Worm (Caenorhabditis elegans): ENCODE data around the gene Y43F4B.10.

DNA sequence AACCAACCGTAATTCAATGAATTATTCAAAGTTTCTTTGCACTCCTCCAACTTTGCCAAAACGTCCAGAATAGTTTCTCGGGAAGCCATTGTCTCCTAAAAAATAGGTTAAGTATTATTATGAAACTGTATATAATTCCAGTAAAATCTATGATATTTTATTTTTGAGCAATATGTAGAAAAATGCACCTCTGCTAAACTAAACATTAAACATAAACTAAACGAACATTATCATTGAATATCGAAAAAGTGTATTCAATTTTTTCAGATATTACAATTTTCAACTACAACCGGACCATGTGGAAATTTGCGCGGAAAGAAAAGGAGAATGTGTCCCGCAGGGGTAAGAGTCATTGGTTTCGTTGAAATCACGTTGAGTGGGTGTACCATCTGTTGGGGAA, 25.8 kb downstream of the Y43F4B.10 start, which contains the start of gene F53A2.3:
- TF ChIP-seq nhr-11 (tag; optimal IDR thresholded peaks at IDR 0.05) (no peak), ztf-4 (tag; optimal IDR thresholded peaks at IDR 0.05) (no peak), lsy-2 (tag; optimal IDR thresholded peaks at IDR 0.05) (no peak), nhr-28 (tag; optimal IDR thresholded peaks at IDR 0.05) (no peak), lin-39 (tag; optimal IDR thresholded peaks at IDR 0.05) (no peak)
